Fruit fly (Drosophila melanogaster) S2 (cell line): ENCODE results near the gene CG4301.

ENCODE experiments used
- CG8478 ChIP-seq: fragments of >200 bp; optimal IDR thresholded peaks from 2 replicates; lab custom pipeline; 2018
- CTCF ChIP-seq, 2 experiments: fragments of >200 bp; optimal IDR thresholded peaks; 2 replicates each; lab custom pipeline; 2018

The CG4301 gene

dm6 chrX:16405209-16405608 lies at the start of gene CG4301:
TSS of gene CG4301 (plus strand) at chrX:16405509.
- TF ChIP-seq CG8478 (lab: Kevin White, UChicago) (no peak), CTCF (optimal IDR thresholded peaks at IDR 0.05; lab: Kevin White, UChicago) (no peak)

dm6 chrX:16358670-16359320 lies 46.5 kb upstream of the CG4301 start, which contains the start of the genes U2af50 and PIG-Q:
TSS of gene U2af50 (minus strand) at chrX:16359039.
TSS of gene PIG-Q (plus strand) at chrX:16359143.
- no peak for TF ChIP-seq CTCF (optimal IDR thresholded peaks at IDR 0.05; lab: Kevin White, UChicago)
- TF ChIP-seq CG8478 (lab: Kevin White, UChicago), result no peak

DNA sequence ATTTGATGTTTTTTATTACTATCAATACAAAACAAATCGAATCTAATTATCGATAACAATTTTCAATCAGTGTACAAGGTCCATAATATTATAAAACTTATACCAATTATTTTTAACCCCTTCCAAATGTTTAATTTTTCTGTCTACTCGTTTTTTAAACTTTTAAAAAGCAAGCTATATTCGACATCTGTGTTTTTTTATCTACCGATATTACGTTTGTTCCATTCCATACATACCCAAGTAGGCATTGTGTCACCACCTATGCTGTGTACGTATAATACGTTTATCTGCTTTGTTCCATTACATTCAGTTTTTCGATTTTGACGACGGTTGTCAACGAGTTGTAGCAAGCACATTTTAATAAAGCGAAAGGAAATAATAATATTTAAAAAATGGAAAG lies 44.0 kb upstream of the CG4301 start, which contains the start of gene nonA:
nonA (plus strand) TSS at position 264 of the 400 bp plus-strand sequence.
- no peak for TF ChIP-seq CTCF (optimal IDR thresholded peaks at IDR 0.05; lab: Kevin White, UChicago)
- TF ChIP-seq CG8478 (lab: Kevin White, UChicago), result no peak

DNA sequence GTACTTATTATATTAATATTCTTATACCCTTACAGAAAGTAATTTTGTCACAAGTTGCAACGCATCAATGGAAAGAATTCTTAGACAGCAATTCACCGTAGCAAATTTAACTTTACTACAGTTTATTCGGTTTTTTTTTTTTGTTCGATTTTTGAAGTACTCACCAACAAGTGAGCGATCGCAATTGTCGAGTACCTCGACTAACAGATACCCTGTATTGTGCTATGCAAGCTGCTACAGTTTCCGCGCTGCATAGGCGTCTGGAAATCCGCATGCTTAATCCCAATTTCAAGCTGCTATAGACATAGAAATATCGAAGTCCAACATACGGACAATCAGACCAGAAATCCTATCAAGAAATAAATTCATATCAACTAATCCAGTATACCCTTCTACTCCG lies 36.7 kb upstream of the CG4301 start:
- TF ChIP-seq CTCF (optimal IDR thresholded peaks at IDR 0.05; lab: Kevin White, UChicago) (no peak), CG8478 (lab: Kevin White, UChicago) (no peak)

- no peak for TF ChIP-seq CG8478 (lab: Kevin White, UChicago)
- no peak for TF ChIP-seq CTCF (optimal IDR thresholded peaks at IDR 0.05; lab: Kevin White, UChicago)
Measured at dm6 chrX:16371923-16372322, 33.4 kb upstream of the CG4301 start.

dm6 chrX:16372492-16373350 lies 32.6 kb upstream of the CG4301 start, which contains the start of gene Fur2:
TSS of gene Fur2 (plus strand) at chrX:16373086.
- no peak for TF ChIP-seq CTCF (optimal IDR thresholded peaks at IDR 0.05; lab: Kevin White, UChicago)
- no peak for TF ChIP-seq CG8478 (lab: Kevin White, UChicago)

dm6 chrX:16373541-16373940 lies 31.8 kb upstream of the CG4301 start:
- TF ChIP-seq CG8478 (lab: Kevin White, UChicago) (no peak), CTCF (optimal IDR thresholded peaks at IDR 0.05; lab: Kevin White, UChicago) (no peak)

dm6 chrX:16374059-16374458 lies 31.2 kb upstream of the CG4301 start:
- TF ChIP-seq CTCF (optimal IDR thresholded peaks at IDR 0.05; lab: Kevin White, UChicago), result no peak
- TF ChIP-seq CG8478 (lab: Kevin White, UChicago), result no peak

- TF ChIP-seq CG8478 (lab: Kevin White, UChicago), result no peak
- no peak for TF ChIP-seq CTCF (optimal IDR thresholded peaks at IDR 0.05; lab: Kevin White, UChicago)
Measured at dm6 chrX:16383667-16384515, 21.4 kb upstream of the CG4301 start.

dm6 chrX:16384843-16385726 lies 20.2 kb upstream of the CG4301 start, which contains the start of the genes CG9992 and CG4239:
TSS of gene CG9992 (minus strand) at chrX:16384908.
TSS of gene CG4239 (plus strand) at chrX:16385278.
- TF ChIP-seq CG8478 (lab: Kevin White, UChicago) (no peak), CTCF (optimal IDR thresholded peaks at IDR 0.05; lab: Kevin White, UChicago) (no peak)

- TF ChIP-seq CTCF (optimal IDR thresholded peaks at IDR 0.05; lab: Kevin White, UChicago), result no peak
- TF ChIP-seq CG8478 (lab: Kevin White, UChicago), result no peak
Measured at dm6 chrX:16385942-16386392, 19.3 kb upstream of the CG4301 start.

- TF ChIP-seq CG8478 (lab: Kevin White, UChicago), result no peak
- no peak for TF ChIP-seq CTCF (optimal IDR thresholded peaks at IDR 0.05; lab: Kevin White, UChicago)
Measured at dm6 chrX:16391397-16391796, 13.9 kb upstream of the CG4301 start, which contains the start of the genes TH1 and mei-41. TSS of gene TH1 (minus strand) at chrX:16391438. TSS of gene mei-41 (plus strand) at chrX:16391698.
